Fruit fly (Drosophila melanogaster) whole organism, embryonic: ENCODE measurements around the gene Vti1a.

Experiments used
- CG10654 ChIP-seq: fragments of 200-800 bp; sonication (Bioruptor generic); optimal IDR thresholded peaks from 2 replicates; lab custom pipeline; 2016; ENCODE audit warnings: missing biosample characterization, missing genetic modification characterization
- CG13894 ChIP-seq: fragments of 200-800 bp; sonication (Bioruptor generic); optimal IDR thresholded peaks from 3 replicates; lab custom pipeline; 2018; ENCODE audit warnings: missing biosample characterization, mild to moderate bottlenecking, missing genetic modification characterization, moderate library complexity
- CG14965 ChIP-seq: fragments of 200-800 bp; sonication (Bioruptor generic); optimal IDR thresholded peaks from 2 replicates; lab custom pipeline; 2016; ENCODE audit warnings: missing biosample characterization, missing genetic modification characterization, borderline replicate concordance
- CG15514 ChIP-seq: fragments of 200-800 bp; sonication (Bioruptor generic); optimal IDR thresholded peaks from 3 replicates; lab custom pipeline; 2017; ENCODE audit warnings: missing biosample characterization, missing genetic modification characterization, mild to moderate bottlenecking, moderate library complexity, missing genetic modification reagents
- CG1603 ChIP-seq: fragments of 200-800 bp; sonication (Bioruptor generic); optimal IDR thresholded peaks from 2 replicates; lab custom pipeline; 2019; ENCODE audit warnings: missing biosample characterization, mild to moderate bottlenecking, missing genetic modification characterization, moderate library complexity
- CG2120 ChIP-seq: fragments of 200-800 bp; sonication (Bioruptor generic); optimal IDR thresholded peaks from 3 replicates; lab custom pipeline; 2016; ENCODE audit warnings: missing biosample characterization, missing genetic modification characterization
- CG7357 ChIP-seq: fragments of 200-800 bp; sonication (Bioruptor generic); IDR thresholded peaks from 3 replicates; pipeline ENCODE4 v1.3.6; 2022; ENCODE audit warnings: missing biosample characterization, missing genetic modification characterization
- CG8290 ChIP-seq, 3 experiments: fragments of 200-800 bp; sonication (Bioruptor generic); optimal IDR thresholded peaks; 2 replicates each; lab custom pipeline; 2016 to 2019; ENCODE audit warnings: missing biosample characterization in 3 of 3, missing genetic modification characterization in 3 of 3, mild to moderate bottlenecking in 2 of 3, moderate library complexity in 1 of 3
- CrebB ChIP-seq: fragments of 200-800 bp; sonication (Bioruptor generic); optimal IDR thresholded peaks from 3 replicates; lab custom pipeline; 2018; ENCODE audit warnings: missing biosample characterization, mild to moderate bottlenecking, missing genetic modification characterization
- Deaf1 ChIP-seq: fragments of 200-800 bp; optimal IDR thresholded peaks from 3 replicates; lab custom pipeline; 2019; ENCODE audit warnings: missing biosample characterization, mild to moderate bottlenecking, missing genetic modification characterization, moderate library complexity
- Ets65A ChIP-seq: fragments of 200-800 bp; sonication (Bioruptor generic); peaks from one replicate; lab custom pipeline; 2016; ENCODE audit warnings: missing biosample characterization, missing genetic modification characterization
- H15 ChIP-seq: fragments of 200-800 bp; sonication (Bioruptor generic); IDR thresholded peaks from 3 replicates; pipeline ENCODE4 v1.3.6; 2022; ENCODE audit warnings: missing biosample characterization, missing genetic modification characterization
- Med ChIP-seq: fragments of 200-800 bp; sonication (Bioruptor generic); peaks from one replicate; lab custom pipeline; 2016; ENCODE audit warnings: missing biosample characterization, missing genetic modification characterization, mild to moderate bottlenecking, inconsistent platforms, moderate library complexity
- Oaz ChIP-seq: fragments of 200-800 bp; sonication (Bioruptor generic); IDR thresholded peaks from 2 replicates; pipeline ENCODE4 v1.3.6; 2022; ENCODE audit warnings: missing biosample characterization, missing genetic modification characterization
- Usf ChIP-seq: fragments of 200-800 bp; sonication (Bioruptor generic); optimal IDR thresholded peaks from 2 replicates; lab custom pipeline; 2017; ENCODE audit warnings: missing genotype, missing biosample characterization, missing genetic modification characterization
- Xrp1 ChIP-seq: fragments of 200-800 bp; sonication (Bioruptor generic); IDR thresholded peaks from 2 replicates; pipeline ENCODE4 v1.3.6; 2022; ENCODE audit warnings: missing biosample characterization, missing genetic modification characterization
- bcd ChIP-seq: fragments of 200-800 bp; sonication (Bioruptor generic); optimal IDR thresholded peaks from 2 replicates; lab custom pipeline; 2017; ENCODE audit warnings: missing biosample characterization, mild to moderate bottlenecking, missing genetic modification characterization
- ci ChIP-seq: fragments of 200-800 bp; sonication (Bioruptor generic); IDR thresholded peaks from 3 replicates; pipeline ENCODE4 v1.3.6; 2022; ENCODE audit warnings: missing biosample characterization, missing genetic modification characterization
- crol ChIP-seq: fragments of 200-800 bp; sonication (Bioruptor generic); IDR thresholded peaks from 2 replicates; pipeline ENCODE4 v1.3.6; 2022; ENCODE audit warnings: missing biosample characterization, missing genetic modification characterization
- gsb-n ChIP-seq: fragments of 200-800 bp; sonication (Bioruptor generic); optimal IDR thresholded peaks from 3 replicates; lab custom pipeline; 2018; ENCODE audit warnings: missing biosample characterization, mild to moderate bottlenecking, missing genetic modification characterization
- lbe ChIP-seq: fragments of 200-800 bp; sonication (Bioruptor generic); optimal IDR thresholded peaks from 2 replicates; lab custom pipeline; 2016; ENCODE audit warnings: missing biosample characterization, mild to moderate bottlenecking, missing genetic modification characterization
- lov ChIP-seq, 2 experiments: fragments of 200-800 bp in 1 of 2; fragments of >200 bp in 1 of 2; sonication (Bioruptor generic) in 1 of 2; IDR thresholded peaks in 1 of 2; optimal IDR thresholded peaks in 1 of 2; 2 replicates in 1 of 2; 3 replicates in 1 of 2; pipeline versions ENCODE4 v1.3.6 to Lab custom; 2017 to 2022; ENCODE audit warnings: missing biosample characterization in 1 of 2, missing genetic modification characterization in 1 of 2
- row ChIP-seq: fragments of 200-800 bp; sonication (Bioruptor generic); IDR thresholded peaks from 3 replicates; pipeline ENCODE4 v1.3.6; 2022; ENCODE audit warnings: missing biosample characterization, missing genetic modification characterization
- sens ChIP-seq: fragments of 200-800 bp; sonication (Bioruptor generic); peaks from one replicate; lab custom pipeline; 2016; ENCODE audit warnings: missing biosample characterization, missing genetic modification characterization
- shn ChIP-seq: fragments of 200-800 bp; sonication (Bioruptor generic); optimal IDR thresholded peaks from 3 replicates; lab custom pipeline; 2016; ENCODE audit warnings: missing biosample characterization, missing genetic modification characterization
- so ChIP-seq: fragments of 200-800 bp; sonication (Bioruptor generic); IDR thresholded peaks from 3 replicates; pipeline ENCODE4 v1.3.6; 2022; ENCODE audit warnings: missing biosample characterization, missing genetic modification characterization
- stc ChIP-seq: fragments of 200-800 bp; sonication (Bioruptor generic); IDR thresholded peaks from 2 replicates; pipeline ENCODE4 v1.3.6; 2022; ENCODE audit warnings: missing biosample characterization, missing genetic modification characterization
- vvl ChIP-seq: fragments of 200-800 bp; sonication (Bioruptor generic); IDR thresholded peaks from 2 replicates; pipeline ENCODE4 v1.3.6; 2022; ENCODE audit warnings: missing biosample characterization, missing genetic modification characterization

Vti1a gene

dm6 chr3L:704661-705543 is 12.2 kb upstream of the Vti1a start (continued):
- TF ChIP-seq vvl, result peak; percentile 64; the same call in 1 of the 2 replicates
- TF ChIP-seq shn (GFP tag; lab: Kevin White, UChicago), result no peak
- TF ChIP-seq lbe (GFP tag; lab: Kevin White, UChicago), result no peak
- 0 out of 3 replicates have a peak, but pooled peaks have one; percentile 32 for TF ChIP-seq so (GFP tag; lab: Robert Waterston, UW)
- TF ChIP-seq Xrp1 (GFP tag; lab: Robert Waterston, UW), result peak; percentile 62
- no peak for TF ChIP-seq CrebB (tag; lab: Kevin White, UChicago)
- no peak for TF ChIP-seq CG7357 (GFP tag; lab: Robert Waterston, UW)
- 0 out of 2 replicates have a peak, but pooled peaks have one; percentile 42 for TF ChIP-seq stc (GFP tag; lab: Robert Waterston, UW)
- TF ChIP-seq Usf (GFP tag; lab: Kevin White, UChicago), result no peak
- no peak for TF ChIP-seq gsb-n (tag; lab: Kevin White, UChicago)
- TF ChIP-seq bcd (GFP tag; lab: Kevin White, UChicago), result peak; percentile 36
- TF ChIP-seq CG14965 (GFP tag; lab: Kevin White, UChicago), result no peak
- TF ChIP-seq CG15514 (GFP tag; lab: Kevin White, UChicago), result peak; percentile 5

dm6 chr3L:703160-703793 is 10.6 kb upstream of the Vti1a start:
- peak; percentile 42 for TF ChIP-seq sens (GFP tag; lab: Kevin White, UChicago)
- peak; percentile 23 for TF ChIP-seq Deaf1 (tag; lab: Kevin White, UChicago)
- 0 out of 3 replicates have a peak, but pooled peaks have one; percentile 1 for TF ChIP-seq row (GFP tag; lab: Robert Waterston, UW)
- no peak for TF ChIP-seq CG10654 (GFP tag; lab: Kevin White, UChicago)
- peak; percentile 100 for TF ChIP-seq CG13894 (tag; lab: Kevin White, UChicago)
- TF ChIP-seq CG1603, result no peak
- TF ChIP-seq CG2120 (GFP tag; lab: Kevin White, UChicago), result no peak

dm6 chr3L:701798-702635 is 9.3 kb upstream of the Vti1a start:
- TF ChIP-seq H15 (no peak), lov (optimal IDR thresholded peaks at IDR 0.05; lab: Kevin White, UChicago) (no peak), lov (GFP tag; IDR thresholded peaks at IDR 0.05; lab: Robert Waterston, UW) (0 out of 3 replicates have a peak, but pooled peaks have one; percentile 31), Med (peak; percentile 45), Ets65A (GFP tag; lab: Kevin White, UChicago) (peak; percentile 53), Deaf1 (tag; lab: Kevin White, UChicago) (peak; percentile 31), ci (0 out of 3 replicates have a peak, but pooled peaks have one; percentile 27), Oaz (GFP tag; lab: Robert Waterston, UW) (no peak), CG8290 (GFP tag; optimal IDR thresholded peaks at IDR 0.05; lab: Kevin White, UChicago) (peak; percentile 15), CG8290 (tag; optimal IDR thresholded peaks at IDR 0.05; lab: Kevin White, UChicago) (peak in 1 of 2 experiments; percentile 11), crol (GFP tag; lab: Robert Waterston, UW) (peak; percentile 33; the same call in 1 of the 2 replicates), CG13894 (tag; lab: Kevin White, UChicago) (peak; percentile 98)
